Worm (Caenorhabditis elegans): ENCODE measurements around the gene C54G10.1.

Gene C54G10.1

DNA sequence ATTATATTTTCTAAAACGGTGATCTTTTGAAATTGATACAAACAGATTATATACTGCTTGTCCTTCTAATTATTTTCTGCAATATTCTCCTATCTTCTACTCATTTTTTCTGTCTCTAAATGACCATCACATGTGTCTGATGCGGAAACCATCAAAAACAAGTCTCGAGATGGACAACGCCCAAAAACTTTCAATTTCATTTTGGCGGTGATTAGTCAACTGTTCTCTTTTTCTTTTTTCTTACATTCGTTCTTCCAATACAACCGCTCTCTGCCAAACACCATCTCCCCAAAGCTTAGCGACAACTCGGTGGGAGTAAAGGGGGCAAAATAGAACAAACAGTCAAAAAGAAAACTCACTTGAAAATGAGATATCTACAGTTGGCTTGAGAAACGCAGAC is 7.6 kb upstream of the C54G10.1 start:
- no peak for TF ChIP-seq lir-3 (tag; optimal IDR thresholded peaks at IDR 0.05; ENCODE audit: poor library complexity)
- TF ChIP-seq rnt-1 (tag; optimal IDR thresholded peaks at IDR 0.05), result no peak
- TF ChIP-seq blmp-1 (tag; optimal IDR thresholded peaks at IDR 0.05), result peak; percentile 95
- TF ChIP-seq nhr-85 (tag), result peak; percentile 54
- TF ChIP-seq fkh-10 (GFP tag; optimal IDR thresholded peaks at IDR 0.05), result no peak
- TF ChIP-seq lin-14 (GFP tag; optimal IDR thresholded peaks at IDR 0.05), result peak; percentile 49
- TF ChIP-seq efl-1 (optimal IDR thresholded peaks at IDR 0.05), result no peak
- peak in 1 of 2 experiments; percentile 64 for TF ChIP-seq efl-1 (GFP tag; optimal IDR thresholded peaks at IDR 0.05 in 1 of 2)
- TF ChIP-seq mab-9 (GFP tag; IDR thresholded peaks at IDR 0.05), result 0 out of 2 replicates have a peak, but pooled peaks have one; percentile 24

- TF ChIP-seq efl-1 (optimal IDR thresholded peaks at IDR 0.05) (no peak), efl-1 (GFP tag; optimal IDR thresholded peaks at IDR 0.05 in 1 of 2) (peak in 1 of 2 experiments; percentile 65), fkh-4 (tag; optimal IDR thresholded peaks at IDR 0.05; ENCODE audit: borderline replicate concordance) (no peak), zip-4 (GFP tag; optimal IDR thresholded peaks at IDR 0.05) (no peak)
Measured at ce11 chrV:14635119-14635518, 5.8 kb upstream of the C54G10.1 start, which contains the start of gene F43D2.6. TSS of gene F43D2.6 (minus strand) at chrV:14635180.

DNA sequence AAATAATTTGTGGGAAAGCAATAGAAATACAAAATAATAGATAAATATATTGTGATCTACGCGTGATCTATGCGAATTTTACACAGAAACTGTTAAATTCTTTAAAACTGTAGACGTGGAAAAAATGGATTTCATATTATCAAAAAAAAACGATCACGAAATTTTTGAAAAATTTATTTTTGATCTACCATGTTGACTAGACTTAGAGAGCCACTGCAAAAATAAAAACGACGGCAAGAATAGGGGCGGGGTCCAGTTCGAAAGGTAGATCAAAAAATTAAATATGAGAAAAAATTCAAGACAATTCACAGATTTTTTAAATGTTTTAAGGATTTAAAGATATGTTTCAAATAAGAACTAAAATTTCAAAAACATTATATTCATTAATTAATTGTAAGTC is 2.8 kb upstream of the C54G10.1 start:
- no peak for TF ChIP-seq jun-1 (tag; optimal IDR thresholded peaks at IDR 0.05)
- TF ChIP-seq blmp-1 (tag; optimal IDR thresholded peaks at IDR 0.05), result no peak
- TF ChIP-seq elt-2 (tag; optimal IDR thresholded peaks at IDR 0.05), result no peak
- TF ChIP-seq lin-39 (tag; optimal IDR thresholded peaks at IDR 0.05), result no peak
- TF ChIP-seq ceh-8 (GFP tag; optimal IDR thresholded peaks at IDR 0.05), result no peak
- TF ChIP-seq hlh-4 (tag; optimal IDR thresholded peaks at IDR 0.05), result no peak
- TF ChIP-seq fos-1 (tag; optimal IDR thresholded peaks at IDR 0.05), result no peak
- TF ChIP-seq nhr-84 (tag; optimal IDR thresholded peaks at IDR 0.05), result no peak
- TF ChIP-seq nhr-47 (tag; optimal IDR thresholded peaks at IDR 0.05), result no peak
- no peak for TF ChIP-seq mdl-1 (tag; optimal IDR thresholded peaks at IDR 0.05)
- no peak for TF ChIP-seq elt-3 (tag; optimal IDR thresholded peaks at IDR 0.05)
- no peak for TF ChIP-seq fkh-4 (tag; optimal IDR thresholded peaks at IDR 0.05; ENCODE audit: borderline replicate concordance)
- no peak for TF ChIP-seq nhr-71 (tag; optimal IDR thresholded peaks at IDR 0.05)

DNA sequence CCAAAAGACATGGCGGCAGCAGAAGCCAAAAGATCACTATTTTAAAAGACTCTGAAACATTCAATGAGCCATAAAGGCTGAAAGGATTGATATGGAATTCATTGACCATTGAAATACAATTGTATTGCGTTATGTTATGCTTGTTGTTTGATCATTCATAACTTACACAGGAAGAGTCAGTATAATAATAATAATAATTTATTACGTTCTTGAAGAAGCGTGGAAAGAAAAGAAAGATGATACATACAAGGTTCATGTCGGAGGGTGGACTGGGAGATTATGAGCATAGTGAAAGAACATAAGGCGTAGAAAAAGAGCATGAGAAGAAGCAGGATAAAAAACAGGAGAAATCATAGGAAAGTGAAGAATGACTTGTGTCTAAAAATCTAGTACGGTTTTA is 830 bp upstream of the C54G10.1 start, which contains the start of gene F43D2.7:
TSS of gene F43D2.7 (minus strand) at position 101 of the 400 bp plus-strand sequence.
- TF ChIP-seq lin-15B (tag; optimal IDR thresholded peaks at IDR 0.05), result no peak
- no peak for TF ChIP-seq lin-13 (GFP tag; optimal IDR thresholded peaks at IDR 0.05)
- TF ChIP-seq F16B12.6 (tag; optimal IDR thresholded peaks at IDR 0.05), result no peak
- TF ChIP-seq ztf-4 (tag; optimal IDR thresholded peaks at IDR 0.05), result no peak
- no peak for TF ChIP-seq fos-1 (tag; optimal IDR thresholded peaks at IDR 0.05)
- TF ChIP-seq skn-1 (tag; optimal IDR thresholded peaks at IDR 0.05), result no peak
- no peak for TF ChIP-seq swsn-7 (tag; optimal IDR thresholded peaks at IDR 0.05)
- TF ChIP-seq sptf-1 (tag; optimal IDR thresholded peaks at IDR 0.05), result no peak
- no peak for TF ChIP-seq nhr-11 (tag; optimal IDR thresholded peaks at IDR 0.05)
- TF ChIP-seq egl-13 (tag; optimal IDR thresholded peaks at IDR 0.05), result no peak
- TF ChIP-seq nhr-84 (tag; optimal IDR thresholded peaks at IDR 0.05), result no peak
- no peak for TF ChIP-seq lsy-2 (tag; optimal IDR thresholded peaks at IDR 0.05)
- TF ChIP-seq lin-35 (GFP tag; optimal IDR thresholded peaks at IDR 0.05), result no peak
- TF ChIP-seq nhr-77 (tag; optimal IDR thresholded peaks at IDR 0.05), result no peak
- no peak for TF ChIP-seq C16A3.4 (tag; optimal IDR thresholded peaks at IDR 0.05)

- TF ChIP-seq lin-15B (tag; optimal IDR thresholded peaks at IDR 0.05), result no peak
- no peak for TF ChIP-seq nhr-84 (tag; optimal IDR thresholded peaks at IDR 0.05)
- TF ChIP-seq elt-3 (tag; optimal IDR thresholded peaks at IDR 0.05), result no peak
- TF ChIP-seq ceh-90 (tag; optimal IDR thresholded peaks at IDR 0.05), result no peak
- no peak for TF ChIP-seq mep-1 (tag; optimal IDR thresholded peaks at IDR 0.05)
- TF ChIP-seq nhr-19 (GFP tag; conservative IDR thresholded peaks at IDR 0.05), result no peak
- TF ChIP-seq unc-86 (tag; optimal IDR thresholded peaks at IDR 0.05), result no peak
- no peak for TF ChIP-seq elt-2 (tag; optimal IDR thresholded peaks at IDR 0.05)
- TF ChIP-seq sptf-1 (tag; optimal IDR thresholded peaks at IDR 0.05), result no peak
- no peak for TF ChIP-seq unc-130 (tag; optimal IDR thresholded peaks at IDR 0.05)
- TF ChIP-seq hpl-2 (GFP tag; optimal IDR thresholded peaks at IDR 0.05), result no peak
- no peak for TF ChIP-seq ceh-82 (tag; optimal IDR thresholded peaks at IDR 0.05)
- TF ChIP-seq vab-15 (tag; optimal IDR thresholded peaks at IDR 0.05), result no peak
- no peak for TF ChIP-seq pqm-1 (tag; optimal IDR thresholded peaks at IDR 0.05)
- TF ChIP-seq lin-13 (GFP tag; optimal IDR thresholded peaks at IDR 0.05), result no peak
- TF ChIP-seq C16A3.4 (tag; optimal IDR thresholded peaks at IDR 0.05), result no peak
- no peak for TF ChIP-seq sox-4 (tag; optimal IDR thresholded peaks at IDR 0.05)
- TF ChIP-seq efl-1 (optimal IDR thresholded peaks at IDR 0.05), result no peak
- no peak for TF ChIP-seq efl-1 (GFP tag; optimal IDR thresholded peaks at IDR 0.05 in 1 of 2)
Measured at ce11 chrV:14642016-14642415, 1.1 kb downstream of the C54G10.1 start.
